Fruit fly (Drosophila melanogaster) Kc167 (cell line): ENCODE measurements around the gene CG34375.

Experiments
- Myc ChIP-seq: fragments of >200 bp; optimal IDR thresholded peaks from 2 replicates; lab custom pipeline; 2017; ENCODE audit warnings: missing external identifiers
- Sin3A ChIP-seq: fragments of >200 bp; optimal IDR thresholded peaks from 2 replicates; lab custom pipeline; 2018; ENCODE audit warnings: missing external identifiers
- h ChIP-seq: fragments of >200 bp; optimal IDR thresholded peaks from 3 replicates; lab custom pipeline; 2018; ENCODE audit warnings: missing external identifiers
- insv ChIP-seq: fragments of >200 bp; optimal IDR thresholded peaks from 3 replicates; lab custom pipeline; 2018; ENCODE audit warnings: missing external identifiers
- psq ChIP-seq: fragments of >200 bp; optimal IDR thresholded peaks from 2 replicates; lab custom pipeline; 2017; ENCODE audit warnings: missing external identifiers
- ttk ChIP-seq: sonication (Bioruptor generic); optimal IDR thresholded peaks from 2 replicates; lab custom pipeline; 2017; ENCODE audit warnings: missing external identifiers

- no peak for TF ChIP-seq Myc (lab: Kevin White, UChicago)
- TF ChIP-seq psq (lab: Kevin White, UChicago) = no peak
- TF ChIP-seq ttk = peak; percentile 97
- TF ChIP-seq h = no peak
- no peak for TF ChIP-seq insv (lab: Kevin White, UChicago)
- TF ChIP-seq Sin3A = no peak
These were observed 41.3 kb upstream of the CG34375 start, which contains the start of gene Gr94a for dm6 chr3R:23051639-23052125.
